Worm (Caenorhabditis elegans): Measurements from ENCODE around the gene picd-1.

DNA sequence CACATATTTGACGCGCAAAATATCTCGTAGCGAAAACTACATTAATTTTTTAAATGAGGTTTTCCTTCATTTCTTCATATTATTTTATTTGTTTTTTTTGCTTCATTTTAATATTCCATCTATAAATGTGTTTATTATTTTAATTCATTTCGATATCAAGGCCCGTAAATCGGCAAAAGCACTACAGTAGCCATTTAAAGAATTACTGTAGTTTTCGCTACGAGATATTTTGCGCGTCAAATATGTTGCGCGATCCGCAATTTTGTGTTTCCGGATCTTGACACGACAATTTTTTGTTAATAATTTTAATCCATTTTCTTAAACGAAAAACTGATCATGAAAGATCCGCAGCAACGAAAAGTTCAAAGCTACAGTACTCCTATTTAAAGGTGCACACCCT lies 2.5 kb upstream of the picd-1 start:
- TF ChIP-seq ama-1 (optimal IDR thresholded peaks at IDR 0.05) (no peak), fos-1 (tag; optimal IDR thresholded peaks at IDR 0.05) (no peak), ztf-11 (tag; optimal IDR thresholded peaks at IDR 0.05) (no peak), nhr-237 (tag; optimal IDR thresholded peaks at IDR 0.05) (no peak), gmeb-1 (tag; optimal IDR thresholded peaks at IDR 0.05) (no peak), crh-2 (tag; optimal IDR thresholded peaks at IDR 0.05) (no peak), aly-2 (tag; optimal IDR thresholded peaks at IDR 0.05) (no peak), mbf-1 (tag; optimal IDR thresholded peaks at IDR 0.05) (no peak), mdl-1 (tag; optimal IDR thresholded peaks at IDR 0.05) (no peak), unc-39 (tag; optimal IDR thresholded peaks at IDR 0.05) (no peak), skn-1 (tag; optimal IDR thresholded peaks at IDR 0.05) (no peak)

All from whole organism, L2 larva.